Fruit fly (Drosophila melanogaster) whole organism, prepupa: ENCODE data around the gene ind.

Experiments used
- Blimp-1 ChIP-seq: fragments of 200-800 bp; sonication (Bioruptor generic); optimal IDR thresholded peaks from 3 replicates; lab custom pipeline; 2017; ENCODE audit warnings: missing biosample characterization, missing genetic modification characterization, mild to moderate bottlenecking, moderate library complexity, missing genetic modification reagents
- CG10631 ChIP-seq: fragments of 200-800 bp; sonication (Bioruptor generic); optimal IDR thresholded peaks from 2 replicates; lab custom pipeline; 2016; ENCODE audit warnings: missing biosample characterization, missing genetic modification characterization
- CG10669 ChIP-seq: fragments of 200-800 bp; sonication (Bioruptor generic); optimal IDR thresholded peaks from 3 replicates; lab custom pipeline; 2018; ENCODE audit warnings: missing biosample characterization, mild to moderate bottlenecking, missing genetic modification characterization, moderate library complexity
- CG11294 ChIP-seq: fragments of 200-800 bp; sonication (Bioruptor generic); IDR thresholded peaks from 2 replicates; pipeline ENCODE4 v1.3.6; 2022; ENCODE audit warnings: missing biosample characterization, missing genetic modification characterization
- CG11762 ChIP-seq: fragments of 200-800 bp; sonication (Bioruptor generic); optimal IDR thresholded peaks from 3 replicates; lab custom pipeline; 2016; ENCODE audit warnings: missing biosample characterization, missing genetic modification characterization; ENCODE audit not compliant: insufficient read depth
- CG15336 ChIP-seq: fragments of 200-800 bp; sonication (Bioruptor generic); IDR thresholded peaks from 2 replicates; pipeline ENCODE4 v1.3.6; 2022; ENCODE audit warnings: missing biosample characterization, missing genetic modification characterization
- CG1621 ChIP-seq: fragments of 200-800 bp; sonication (Bioruptor generic); optimal IDR thresholded peaks from 3 replicates; lab custom pipeline; 2018; ENCODE audit warnings: missing biosample characterization, mild to moderate bottlenecking, missing genetic modification characterization
- CG16779 ChIP-seq: fragments of 200-800 bp; sonication (Bioruptor generic); optimal IDR thresholded peaks from 3 replicates; lab custom pipeline; 2017; ENCODE audit warnings: missing biosample characterization, mild to moderate bottlenecking, missing genetic modification characterization
- CG34406 ChIP-seq: fragments of 200-800 bp; sonication (Bioruptor generic); optimal IDR thresholded peaks from 3 replicates; lab custom pipeline; 2016; ENCODE audit warnings: missing biosample characterization, missing genetic modification characterization
- CG3919 ChIP-seq: fragments of 200-800 bp; sonication (Bioruptor generic); optimal IDR thresholded peaks from 3 replicates; lab custom pipeline; 2016; ENCODE audit warnings: missing biosample characterization, missing genetic modification characterization
- CG6276 ChIP-seq: fragments of 200-800 bp; sonication (Bioruptor generic); optimal IDR thresholded peaks from 2 replicates; lab custom pipeline; 2017; ENCODE audit warnings: missing biosample characterization, mild to moderate bottlenecking, missing genetic modification characterization
- CG6854 ChIP-seq: fragments of 200-800 bp; sonication (Bioruptor generic); optimal IDR thresholded peaks from 2 replicates; lab custom pipeline; 2017; ENCODE audit warnings: missing biosample characterization, mild to moderate bottlenecking, missing genetic modification characterization
- CG8319 ChIP-seq: fragments of 200-800 bp; sonication (Bioruptor generic); optimal IDR thresholded peaks from 3 replicates; lab custom pipeline; 2016; ENCODE audit warnings: missing biosample characterization, missing genetic modification characterization
- CG8632 ChIP-seq: fragments of 200-800 bp; sonication (Bioruptor generic); optimal IDR thresholded peaks from 3 replicates; lab custom pipeline; 2016; ENCODE audit warnings: missing biosample characterization, missing genetic modification characterization
- CG9139 ChIP-seq: fragments of 200-800 bp; sonication (Bioruptor generic); optimal IDR thresholded peaks from 3 replicates; lab custom pipeline; 2017; ENCODE audit warnings: missing biosample characterization, mild to moderate bottlenecking, missing genetic modification characterization
- Eip78C ChIP-seq: fragments of 200-800 bp; sonication (Bioruptor generic); peaks from one replicate; lab custom pipeline; 2016; ENCODE audit warnings: missing biosample characterization, missing genetic modification characterization
- Gug ChIP-seq: fragments of 200-800 bp; sonication (Bioruptor generic); IDR thresholded peaks from 2 replicates; pipeline ENCODE4 v1.3.6; 2022; ENCODE audit warnings: missing biosample characterization, missing genetic modification characterization
- Hr39 ChIP-seq: fragments of 200-800 bp; sonication (Bioruptor generic); optimal IDR thresholded peaks from 2 replicates; lab custom pipeline; 2016; ENCODE audit warnings: missing biosample characterization, missing genetic modification characterization
- Hr4 ChIP-seq: fragments of 200-800 bp; sonication (Bioruptor generic); optimal IDR thresholded peaks from 3 replicates; lab custom pipeline; 2016; ENCODE audit warnings: missing biosample characterization, missing genetic modification characterization
- Lpt ChIP-seq: fragments of 200-800 bp; sonication (Bioruptor generic); optimal IDR thresholded peaks from 3 replicates; lab custom pipeline; 2016; ENCODE audit warnings: missing biosample characterization, missing genetic modification characterization
- Met ChIP-seq: fragments of 200-800 bp; sonication (Bioruptor generic); optimal IDR thresholded peaks from 3 replicates; lab custom pipeline; 2016; ENCODE audit warnings: missing biosample characterization, missing genetic modification characterization
- OdsH ChIP-seq: fragments of 200-800 bp; sonication (Bioruptor generic); optimal IDR thresholded peaks from 3 replicates; lab custom pipeline; 2016; ENCODE audit warnings: missing biosample characterization, missing genetic modification characterization
- Sox102F ChIP-seq: fragments of 200-800 bp; sonication (Bioruptor generic); optimal IDR thresholded peaks from 2 replicates; lab custom pipeline; 2016; ENCODE audit warnings: missing biosample characterization, mild to moderate bottlenecking, missing genetic modification characterization
- Sox14 ChIP-seq: fragments of 200-800 bp; sonication (Bioruptor generic); optimal IDR thresholded peaks from 3 replicates; lab custom pipeline; 2016; ENCODE audit warnings: missing biosample characterization, missing genetic modification characterization
- Sox15 ChIP-seq: fragments of 200-800 bp; sonication (Bioruptor generic); optimal IDR thresholded peaks from 3 replicates; lab custom pipeline; 2016; ENCODE audit warnings: missing biosample characterization, missing genetic modification characterization
- achi ChIP-seq: fragments of 200-800 bp; sonication (Bioruptor generic); optimal IDR thresholded peaks from 3 replicates; lab custom pipeline; 2016; ENCODE audit warnings: missing biosample characterization, missing genetic modification characterization
- acj6 ChIP-seq: fragments of 200-800 bp; sonication (Bioruptor generic); optimal IDR thresholded peaks from 3 replicates; lab custom pipeline; 2016; ENCODE audit warnings: missing biosample characterization, missing genetic modification characterization
- cyc ChIP-seq: fragments of 200-800 bp; sonication (Bioruptor generic); optimal IDR thresholded peaks from 3 replicates; lab custom pipeline; 2016; ENCODE audit warnings: missing biosample characterization, missing genetic modification characterization
- esn ChIP-seq: fragments of 200-800 bp; sonication (Bioruptor generic); optimal IDR thresholded peaks from 2 replicates; lab custom pipeline; 2016; ENCODE audit warnings: missing biosample characterization, mild to moderate bottlenecking, missing genetic modification characterization, moderate library complexity
- fd59A ChIP-seq: fragments of 200-800 bp; sonication (Bioruptor generic); optimal IDR thresholded peaks from 2 replicates; lab custom pipeline; 2017; ENCODE audit warnings: missing biosample characterization, mild to moderate bottlenecking, missing genetic modification characterization, missing genetic modification reagents
- fd85E ChIP-seq: fragments of 200-800 bp; sonication (Bioruptor generic); optimal IDR thresholded peaks from 3 replicates; lab custom pipeline; 2016; ENCODE audit warnings: missing biosample characterization, missing genetic modification characterization
- fkh ChIP-seq: fragments of 200-800 bp; sonication (Bioruptor generic); optimal IDR thresholded peaks from 3 replicates; lab custom pipeline; 2017; ENCODE audit warnings: missing biosample characterization, mild to moderate bottlenecking, missing genetic modification characterization, moderate library complexity
- lz ChIP-seq: fragments of 200-800 bp; sonication (Bioruptor generic); optimal IDR thresholded peaks from 3 replicates; lab custom pipeline; 2016; ENCODE audit warnings: missing biosample characterization, missing genetic modification characterization
- net ChIP-seq: fragments of 200-800 bp; sonication (Bioruptor generic); optimal IDR thresholded peaks from 3 replicates; lab custom pipeline; 2016; ENCODE audit warnings: missing biosample characterization, missing genetic modification characterization
- spab ChIP-seq: fragments of 200-800 bp; sonication (Bioruptor generic); optimal IDR thresholded peaks from 2 replicates; lab custom pipeline; 2017; ENCODE audit warnings: missing biosample characterization, mild to moderate bottlenecking, missing genetic modification characterization, missing genetic modification reagents
- svp ChIP-seq: fragments of 200-800 bp; sonication (Bioruptor generic); peaks from one replicate; lab custom pipeline; 2016; ENCODE audit warnings: missing biosample characterization, missing genetic modification characterization
- topi ChIP-seq: fragments of 200-800 bp; sonication (Bioruptor generic); optimal IDR thresholded peaks from 3 replicates; lab custom pipeline; 2016; ENCODE audit warnings: missing biosample characterization, missing genetic modification characterization

Gene ind

dm6 chr3L:15050706-15051105 lies 7.0 kb upstream of the ind start, which contains the start of gene CG12310:
Gene CG12310 (minus strand): TSS chr3L:15050806.
- TF ChIP-seq Sox14 (GFP tag; lab: Kevin White, UChicago): no peak
- no peak for TF ChIP-seq acj6
- no peak for TF ChIP-seq CG9139 (GFP tag; lab: Kevin White, UChicago)
- no peak for TF ChIP-seq CG15336 (GFP tag; lab: Robert Waterston, UW)
- no peak for TF ChIP-seq CG11762 (GFP tag; lab: Kevin White, UChicago)
- no peak for TF ChIP-seq Sox102F (GFP tag; lab: Kevin White, UChicago)
- no peak for TF ChIP-seq net
- no peak for TF ChIP-seq CG1621
- no peak for TF ChIP-seq Hr39 (GFP tag; lab: Kevin White, UChicago)
- no peak for TF ChIP-seq CG8319 (GFP tag; lab: Kevin White, UChicago)
- TF ChIP-seq CG6854 (GFP tag; lab: Kevin White, UChicago): no peak
- no peak for TF ChIP-seq Eip78C (GFP tag; lab: Kevin White, UChicago)
- no peak for TF ChIP-seq svp (GFP tag; lab: Kevin White, UChicago)
- no peak for TF ChIP-seq CG10669
- no peak for TF ChIP-seq topi (GFP tag; lab: Kevin White, UChicago)

dm6 chr3L:15050109-15050508 lies 6.4 kb upstream of the ind start, which contains the start of gene CG18581:
Gene CG18581 (minus strand): TSS chr3L:15050209.
- TF ChIP-seq CG34406 (no peak), svp (GFP tag; lab: Kevin White, UChicago) (no peak), Lpt (GFP tag; lab: Kevin White, UChicago) (no peak), cyc (GFP tag; lab: Kevin White, UChicago) (no peak), fd85E (GFP tag; lab: Kevin White, UChicago) (no peak), Gug (GFP tag; lab: Robert Waterston, UW) (no peak), CG11294 (GFP tag; lab: Robert Waterston, UW) (no peak), Met (GFP tag; lab: Kevin White, UChicago) (no peak), CG16779 (tag; lab: Kevin White, UChicago) (no peak), Hr4 (GFP tag; lab: Kevin White, UChicago) (no peak), CG11762 (GFP tag; lab: Kevin White, UChicago) (no peak), Hr39 (GFP tag; lab: Kevin White, UChicago) (no peak), esn (GFP tag; lab: Kevin White, UChicago) (no peak), fd59A (GFP tag; lab: Kevin White, UChicago) (no peak), CG10631 (GFP tag; lab: Kevin White, UChicago) (no peak), Sox15 (GFP tag; lab: Kevin White, UChicago) (no peak), CG6854 (GFP tag; lab: Kevin White, UChicago) (no peak), lz (GFP tag; lab: Kevin White, UChicago) (no peak), CG3919 (GFP tag; lab: Kevin White, UChicago) (no peak)

- TF ChIP-seq spab (no peak), fkh (GFP tag; lab: Kevin White, UChicago) (peak; percentile 33)
These were observed 5.7 kb upstream of the ind start, which contains the start of gene CG43678 for dm6 chr3L:15049395-15049794. Gene CG43678 (minus strand): TSS chr3L:15049495.

DNA sequence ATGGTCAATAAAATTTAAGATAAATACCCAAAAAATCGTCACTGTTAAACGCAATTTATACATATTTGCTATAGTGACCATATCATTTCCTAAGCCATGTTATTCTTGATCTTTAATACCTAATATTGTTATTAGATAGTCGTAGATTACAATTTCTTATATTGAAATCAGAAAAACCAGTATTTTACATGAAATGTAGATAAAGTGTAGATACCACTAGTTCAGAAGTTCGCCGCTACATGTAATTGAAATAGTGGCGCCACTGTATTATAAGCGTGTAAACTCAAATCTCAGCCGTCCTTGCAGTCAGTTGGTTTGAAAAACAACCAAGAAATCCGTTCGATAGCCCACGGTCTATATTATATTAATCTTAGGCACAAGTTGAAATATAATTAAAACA lies 4.4 kb upstream of the ind start:
- TF ChIP-seq fkh (GFP tag; lab: Kevin White, UChicago): no peak
- TF ChIP-seq Hr39 (GFP tag; lab: Kevin White, UChicago): peak; percentile 5
- no peak for TF ChIP-seq CG10669
- no peak for TF ChIP-seq lz (GFP tag; lab: Kevin White, UChicago)
- TF ChIP-seq cyc (GFP tag; lab: Kevin White, UChicago): no peak
- no peak for TF ChIP-seq Gug (GFP tag; lab: Robert Waterston, UW)
- TF ChIP-seq, all 60 proteins: peak for 1

DNA sequence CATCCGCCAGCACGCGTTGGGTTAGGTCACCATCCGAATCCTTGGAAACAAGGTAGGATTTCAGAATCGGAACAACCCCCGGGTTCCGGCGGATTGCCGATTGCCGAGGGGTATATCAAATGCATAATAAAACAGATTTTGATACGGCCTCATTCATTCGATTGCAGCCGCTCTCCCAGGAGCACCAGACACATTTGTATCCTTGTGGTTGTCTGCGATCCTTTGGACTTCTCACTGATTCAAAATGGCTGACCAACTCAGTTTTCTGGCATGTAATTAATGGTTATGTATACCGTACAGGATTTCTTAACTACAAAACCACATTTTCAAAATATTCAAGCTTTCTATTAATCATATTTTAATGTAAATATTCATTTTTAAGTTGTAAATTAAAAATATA lies 3.9 kb upstream of the ind start:
- TF ChIP-seq esn (GFP tag; lab: Kevin White, UChicago) (no peak), svp (GFP tag; lab: Kevin White, UChicago) (no peak), Sox15 (GFP tag; lab: Kevin White, UChicago) (no peak), Hr39 (GFP tag; lab: Kevin White, UChicago) (no peak), CG6276 (no peak), CG8632 (GFP tag; lab: Kevin White, UChicago) (no peak), OdsH (GFP tag; lab: Kevin White, UChicago) (no peak), CG9139 (GFP tag; lab: Kevin White, UChicago) (no peak), CG11294 (GFP tag; lab: Robert Waterston, UW) (no peak), Blimp-1 (no peak), achi (GFP tag; lab: Kevin White, UChicago) (no peak)
